Fruit fly (Drosophila melanogaster): ENCODE data around the gene CG12713.

CG12713 gene

dm6 chr3L:15802117-15802516, 30.1 kb upstream of the CG12713 start (continued):
- TF ChIP-seq odd (GFP tag; optimal IDR thresholded peaks at IDR 0.05) (peak; percentile 19), zen (tag; optimal IDR thresholded peaks at IDR 0.05) (peak; percentile 90), gcm2 (GFP tag; optimal IDR thresholded peaks at IDR 0.05) (no peak), klu (GFP tag; IDR thresholded peaks at IDR 0.05) (no peak), dan (GFP tag; IDR thresholded peaks at IDR 0.05) (no peak), Sox100B (GFP tag; optimal IDR thresholded peaks at IDR 0.05) (no peak), scrt (GFP tag; optimal IDR thresholded peaks at IDR 0.05) (no peak), CG6254 (GFP tag; optimal IDR thresholded peaks at IDR 0.05) (no peak), Kr (GFP tag; optimal IDR thresholded peaks at IDR 0.05) (peak; percentile 10), CG18262 (tag; optimal IDR thresholded peaks at IDR 0.05) (no peak), CG12219 (GFP tag; optimal IDR thresholded peaks at IDR 0.05) (no peak), maf-S (GFP tag; optimal IDR thresholded peaks at IDR 0.05) (no peak), CG15479 (GFP tag; optimal IDR thresholded peaks at IDR 0.05) (peak; percentile 4), CG1602 (GFP tag; optimal IDR thresholded peaks at IDR 0.05) (no peak), danr (GFP tag; IDR thresholded peaks at IDR 0.05) (no peak), pros (GFP tag; optimal IDR thresholded peaks at IDR 0.05) (no peak), kah (GFP tag; optimal IDR thresholded peaks at IDR 0.05) (no peak), prd (optimal IDR thresholded peaks at IDR 0.05) (no peak), prd (GFP tag; IDR thresholded peaks at IDR 0.05) (peak; percentile 37; the same call in 1 of the 3 replicates), ac (GFP tag; optimal IDR thresholded peaks at IDR 0.05) (peak; percentile 80), B-H2 (GFP tag; optimal IDR thresholded peaks at IDR 0.05) (no peak), CG32772 (GFP tag; IDR thresholded peaks at IDR 0.05) (no peak), CG15269 (tag; optimal IDR thresholded peaks at IDR 0.05) (no peak), TFAM (GFP tag; optimal IDR thresholded peaks at IDR 0.05) (no peak), D (optimal IDR thresholded peaks at IDR 0.05) (peak; percentile 94), D (GFP tag; optimal IDR thresholded peaks at IDR 0.05) (no peak), Hr78 (GFP tag; optimal IDR thresholded peaks at IDR 0.05) (no peak), CoRest (tag; optimal IDR thresholded peaks at IDR 0.05) (no peak), ewg (GFP tag; optimal IDR thresholded peaks at IDR 0.05) (no peak), jing (GFP tag; optimal IDR thresholded peaks at IDR 0.05) (no peak), CG2889 (GFP tag; IDR thresholded peaks at IDR 0.05) (0 out of 3 replicates have a peak, but pooled peaks have one; percentile 15), Blimp-1 (GFP tag; optimal IDR thresholded peaks at IDR 0.05) (no peak), CG9727 (GFP tag; optimal IDR thresholded peaks at IDR 0.05) (no peak), ems (GFP tag; optimal IDR thresholded peaks at IDR 0.05) (no peak), Spps (tag; optimal IDR thresholded peaks at IDR 0.05) (no peak), CG13287 (GFP tag; IDR thresholded peaks at IDR 0.05; ENCODE audit: partially characterized antibody) (no peak), CG33557 (GFP tag; optimal IDR thresholded peaks at IDR 0.05) (no peak), org-1 (GFP tag; optimal IDR thresholded peaks at IDR 0.05) (no peak), Trl (optimal IDR thresholded peaks at IDR 0.05) (no peak), Trl (GFP tag; optimal IDR thresholded peaks at IDR 0.05) (no peak), CG17829 (tag; optimal IDR thresholded peaks at IDR 0.05) (no peak), CG9215 (GFP tag; IDR thresholded peaks at IDR 0.05) (no peak), CG10565 (GFP tag; optimal IDR thresholded peaks at IDR 0.05) (no peak), sim (GFP tag; IDR thresholded peaks at IDR 0.05) (no peak), amos (GFP tag; IDR thresholded peaks at IDR 0.05; ENCODE audit: partially characterized antibody) (no peak), Drgx (GFP tag; IDR thresholded peaks at IDR 0.05) (no peak), gem (tag; optimal IDR thresholded peaks at IDR 0.05) (no peak), HLHmδ (GFP tag; optimal IDR thresholded peaks at IDR 0.05) (no peak), onecut (GFP tag; IDR thresholded peaks at IDR 0.05) (no peak), hbn (GFP tag; IDR thresholded peaks at IDR 0.05; ENCODE audit: partially characterized antibody) (no peak), HLH54F (GFP tag; optimal IDR thresholded peaks at IDR 0.05) (no peak), lmd (GFP tag; IDR thresholded peaks at IDR 0.05) (no peak)

All from whole organism, embryonic.